Fruit fly (Drosophila melanogaster) whole organism, embryonic: ENCODE results near the gene Nsf2.

ENCODE experiments used
- B-H1 ChIP-seq: fragments of 200-800 bp; sonication (Bioruptor generic); IDR thresholded peaks from 3 replicates; pipeline ENCODE4 v1.3.6; 2022; ENCODE audit warnings: missing biosample characterization, missing genetic modification characterization
- bbx ChIP-seq: fragments of 200-800 bp; sonication (Bioruptor generic); IDR thresholded peaks from 2 replicates; pipeline ENCODE4 v1.3.6; 2022; ENCODE audit warnings: missing biosample characterization, missing genetic modification characterization; ENCODE audit not compliant: partially characterized antibody
- luna ChIP-seq: fragments of 200-800 bp; sonication (Bioruptor generic); optimal IDR thresholded peaks from 2 replicates; lab custom pipeline; 2016; ENCODE audit warnings: missing biosample characterization, missing genetic modification characterization

- TF ChIP-seq bbx (GFP tag; lab: Robert Waterston, UW) (no peak), luna (GFP tag; lab: Kevin White, UChicago) (no peak), B-H1 (GFP tag; lab: Robert Waterston, UW) (no peak)
Measured at dm6 chr3R:13832950-13833349, 4.8 kb downstream of the Nsf2 start.
